Fruit fly (Drosophila melanogaster): ENCODE data around the gene MYPT-75D.

DNA sequence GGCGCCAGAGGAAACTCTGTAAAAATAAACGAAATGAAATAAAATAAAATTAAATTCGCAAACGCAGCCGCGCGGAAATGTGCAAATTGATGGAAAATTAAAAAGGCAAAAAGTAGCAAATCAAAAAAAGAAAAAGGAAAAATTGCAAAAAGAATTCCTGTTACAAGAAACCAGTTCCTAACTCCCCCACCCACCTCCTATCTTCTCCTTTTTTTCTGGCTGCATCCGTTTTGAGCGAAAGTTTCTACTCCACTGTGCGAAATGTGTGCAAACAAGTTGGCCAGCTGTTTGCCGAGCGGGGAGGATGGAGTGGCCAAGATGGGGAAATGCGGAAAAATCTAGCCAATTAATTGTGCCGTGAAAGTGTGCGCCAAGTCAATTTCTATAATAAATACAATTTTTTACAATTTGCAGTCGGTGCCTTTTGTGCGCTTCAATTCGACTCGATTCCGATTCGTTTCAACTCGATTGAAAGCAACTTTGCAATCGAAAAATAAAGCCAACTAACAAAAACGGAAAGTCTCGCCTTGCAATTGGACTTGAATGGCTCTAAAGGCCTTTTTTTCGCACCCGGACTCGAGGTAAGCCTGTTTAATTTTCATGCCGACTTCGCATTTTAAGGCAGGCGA, 806 bp downstream of the MYPT-75D start:
- TF ChIP-seq Sin3A (optimal IDR thresholded peaks at IDR 0.05) (no peak), Myc (optimal IDR thresholded peaks at IDR 0.05) (no peak), h (optimal IDR thresholded peaks at IDR 0.05) (no peak), insv (optimal IDR thresholded peaks at IDR 0.05) (no peak)

Measured in Kc167 (cell line).